Worm (Caenorhabditis elegans) whole organism, young adult: ENCODE data around the gene Y54G2A.32.
A peak's percentile ranks its signal among the peaks of the same experiment; 100 is the strongest.

Source experiments
- B0035.1 ChIP-seq: sonication (generic microtip); optimal IDR thresholded peaks from 2 replicates; lab custom pipeline; 2016; ENCODE audit warnings: missing genetic modification characterization, mild to moderate bottlenecking, missing compliant biosample characterization, missing genotype, missing genetic modification reagents
- B0336.3 ChIP-seq: fragments of 200-800 bp; sonication (Bioruptor generic); IDR thresholded peaks from 2 replicates; pipeline ENCODE4 v1.3.6; 2022; ENCODE audit warnings: missing genetic modification characterization, missing compliant biosample characterization
- C06A6.2 ChIP-seq: fragments of 200-800 bp; sonication (Bioruptor generic); conservative IDR thresholded peaks from 2 replicates; pipeline ENCODE4 v1.3.6; 2022; ENCODE audit warnings: missing genetic modification characterization, missing compliant biosample characterization
- C17E4.6 ChIP-seq: fragments of 200-800 bp; sonication (Bioruptor generic); IDR thresholded peaks from 2 replicates; pipeline ENCODE4 v1.3.6; 2022; ENCODE audit warnings: missing genetic modification reagents, missing genetic modification characterization, missing compliant biosample characterization
- F10E7.11 ChIP-seq: sonication (generic microtip); optimal IDR thresholded peaks from 2 replicates; lab custom pipeline; 2017; ENCODE audit warnings: mild to moderate bottlenecking, missing genetic modification characterization, moderate library complexity, missing compliant biosample characterization
- F22D6.2 ChIP-seq: sonication (generic microtip); optimal IDR thresholded peaks from 2 replicates; lab custom pipeline; 2016; ENCODE audit warnings: mild to moderate bottlenecking, missing genetic modification characterization, missing compliant biosample characterization
- F33H1.4 ChIP-seq: fragments of 200-800 bp; sonication (Bioruptor generic); IDR thresholded peaks from 2 replicates; pipeline ENCODE4 v1.3.6; 2022; ENCODE audit warnings: missing genetic modification reagents, missing genetic modification characterization, missing compliant biosample characterization
- F52B5.7 ChIP-seq: sonication (generic microtip); optimal IDR thresholded peaks from 2 replicates; lab custom pipeline; 2016; ENCODE audit warnings: mild to moderate bottlenecking, missing genetic modification characterization, missing compliant biosample characterization
- T07F8.4 ChIP-seq: sonication (generic microtip); optimal IDR thresholded peaks from 2 replicates; lab custom pipeline; 2016; ENCODE audit warnings: mild to moderate bottlenecking, missing genetic modification characterization, moderate library complexity, missing compliant biosample characterization
- Y95B8A.8 ChIP-seq: fragments of 200-800 bp; sonication (Bioruptor generic); IDR thresholded peaks from 2 replicates; pipeline ENCODE4 v1.3.6; 2022; ENCODE audit warnings: missing genetic modification reagents, missing genetic modification characterization, missing compliant biosample characterization
- ama-1 ChIP-seq, 3 experiments: fragments of 150-350 bp in 1 of 3; sonication (generic microtip) in 2 of 3; optimal IDR thresholded peaks; 2 replicates each; lab custom pipeline; 2014 to 2018; ENCODE audit warnings: missing biosample characterization in 2 of 3, missing genetic modification characterization in 2 of 3, missing genetic modification reagents in 2 of 3
- athp-1 ChIP-seq: sonication (generic microtip); optimal IDR thresholded peaks from 2 replicates; lab custom pipeline; 2017; ENCODE audit warnings: mild to moderate bottlenecking, missing genetic modification characterization, missing compliant biosample characterization
- attf-5 ChIP-seq: fragments of 200-800 bp; sonication (Bioruptor generic); optimal IDR thresholded peaks from 2 replicates; lab custom pipeline; 2018; ENCODE audit warnings: mild to moderate bottlenecking, missing genetic modification characterization, missing compliant biosample characterization
- attf-6 ChIP-seq: fragments of 200-800 bp; sonication (Bioruptor generic); IDR thresholded peaks from 2 replicates; pipeline ENCODE4 v1.3.6; 2022; ENCODE audit warnings: missing genetic modification reagents, missing genetic modification characterization, missing compliant biosample characterization
- ccch-3 ChIP-seq: fragments of 200-800 bp; sonication (Bioruptor generic); optimal IDR thresholded peaks from 2 replicates; lab custom pipeline; 2018; ENCODE audit warnings: mild to moderate bottlenecking, missing genetic modification characterization, missing compliant biosample characterization
- cebp-1 ChIP-seq, 2 experiments: fragments of 200-800 bp in 1 of 2; sonication (Bioruptor generic) in 1 of 2; sonication (generic microtip) in 1 of 2; IDR thresholded peaks in 1 of 2; optimal IDR thresholded peaks in 1 of 2; 2 replicates each; pipeline versions ENCODE4 v1.3.6 to Lab custom; 2017 to 2022; ENCODE audit warnings: missing compliant biosample characterization in 2 of 2, missing genetic modification characterization in 2 of 2, mild to moderate bottlenecking in 1 of 2, missing genetic modification reagents in 1 of 2, moderate library complexity in 1 of 2
- ceh-40 ChIP-seq: fragments of 200-800 bp; sonication (Bioruptor generic); IDR thresholded peaks from 2 replicates; pipeline ENCODE4 v1.3.6; 2022; ENCODE audit warnings: missing genetic modification characterization, missing compliant biosample characterization
- ceh-91 ChIP-seq: fragments of 200-800 bp; sonication (Bioruptor generic); IDR thresholded peaks from 2 replicates; pipeline ENCODE4 v1.3.6; 2022; ENCODE audit warnings: missing genetic modification reagents, missing genetic modification characterization, missing compliant biosample characterization
- chd-7 ChIP-seq: sonication (generic microtip); optimal IDR thresholded peaks from 2 replicates; lab custom pipeline; 2016; ENCODE audit warnings: mild to moderate bottlenecking, missing genetic modification characterization, moderate library complexity, missing compliant biosample characterization
- dox-1 ChIP-seq: fragments of 200-800 bp; sonication (Bioruptor generic); IDR thresholded peaks from 2 replicates; pipeline ENCODE4 v1.3.6; 2022; ENCODE audit warnings: missing genetic modification reagents, missing genetic modification characterization, missing compliant biosample characterization
- dpff-1 ChIP-seq: sonication (generic microtip); optimal IDR thresholded peaks from 2 replicates; lab custom pipeline; 2017; ENCODE audit warnings: mild to moderate bottlenecking, missing genetic modification characterization, missing compliant biosample characterization
- egl-18 ChIP-seq: fragments of 200-800 bp; sonication (Bioruptor generic); IDR thresholded peaks from 2 replicates; pipeline ENCODE4 v1.3.6; 2022; ENCODE audit warnings: missing genetic modification reagents, missing genetic modification characterization, missing compliant biosample characterization
- ekl-4 ChIP-seq: fragments of 200-800 bp; sonication (Bioruptor generic); IDR thresholded peaks from 2 replicates; pipeline ENCODE4 v1.3.6; 2022; ENCODE audit warnings: missing genetic modification reagents, missing genetic modification characterization, missing compliant biosample characterization
- fkh-3 ChIP-seq: sonication (generic microtip); optimal IDR thresholded peaks from 2 replicates; lab custom pipeline; 2016; ENCODE audit warnings: mild to moderate bottlenecking, missing genetic modification characterization, missing compliant biosample characterization
- gei-17 ChIP-seq: fragments of 200-800 bp; sonication (Bioruptor generic); optimal IDR thresholded peaks from 2 replicates; lab custom pipeline; 2018; ENCODE audit warnings: mild to moderate bottlenecking, missing genetic modification characterization, missing compliant biosample characterization
- hlh-26 ChIP-seq: fragments of 200-800 bp; sonication (Bioruptor generic); conservative IDR thresholded peaks from 2 replicates; pipeline ENCODE4 v1.3.6; 2022; ENCODE audit warnings: missing genetic modification reagents, missing genetic modification characterization, missing compliant biosample characterization
- hmg-1.2 ChIP-seq: fragments of 200-800 bp; sonication (Bioruptor generic); IDR thresholded peaks from 2 replicates; pipeline ENCODE4 v1.3.6; 2022; ENCODE audit warnings: missing genetic modification reagents, missing genetic modification characterization, missing compliant biosample characterization
- lag-1 ChIP-seq: fragments of 200-800 bp; sonication (Bioruptor generic); IDR thresholded peaks from 2 replicates; pipeline ENCODE4 v1.3.6; 2022; ENCODE audit warnings: missing genetic modification reagents, missing genetic modification characterization, missing compliant biosample characterization
- let-607 ChIP-seq, 2 experiments: fragments of 200-800 bp in 1 of 2; sonication (Bioruptor generic) in 1 of 2; sonication (generic microtip) in 1 of 2; optimal IDR thresholded peaks; 2 replicates each; lab custom pipeline; 2016 to 2018; ENCODE audit warnings: mild to moderate bottlenecking in 2 of 2, missing compliant biosample characterization in 2 of 2, missing genetic modification characterization in 2 of 2, moderate library complexity in 2 of 2, missing genotype in 1 of 2
- lin-54 ChIP-seq: fragments of 200-800 bp; sonication (Bioruptor generic); optimal IDR thresholded peaks from 2 replicates; lab custom pipeline; 2018; ENCODE audit warnings: mild to moderate bottlenecking, missing genetic modification characterization, missing compliant biosample characterization
- lir-1 ChIP-seq: fragments of 200-800 bp; sonication (Bioruptor generic); conservative IDR thresholded peaks from 2 replicates; pipeline ENCODE4 v1.3.6; 2022; ENCODE audit warnings: missing genetic modification reagents, missing genetic modification characterization, missing compliant biosample characterization
- mcd-1 ChIP-seq: fragments of 200-800 bp; sonication (Bioruptor generic); IDR thresholded peaks from 2 replicates; pipeline ENCODE4 v1.3.6; 2022; ENCODE audit warnings: missing genetic modification reagents, missing genetic modification characterization, missing compliant biosample characterization
- nfya-2 ChIP-seq: fragments of 200-800 bp; sonication (Bioruptor generic); IDR thresholded peaks from 2 replicates; pipeline ENCODE4 v1.3.6; 2022; ENCODE audit warnings: missing genetic modification reagents, missing genetic modification characterization, missing compliant biosample characterization
- nfyb-1 ChIP-seq: fragments of 200-800 bp; sonication (Bioruptor generic); IDR thresholded peaks from 2 replicates; pipeline ENCODE4 v1.3.6; 2022; ENCODE audit warnings: missing genetic modification reagents, missing genetic modification characterization, missing compliant biosample characterization
- nhr-120 ChIP-seq: fragments of 200-800 bp; sonication (Bioruptor generic); IDR thresholded peaks from 2 replicates; pipeline ENCODE4 v1.3.6; 2022; ENCODE audit warnings: missing genetic modification characterization, missing compliant biosample characterization
- nhr-80 ChIP-seq: sonication (generic microtip); optimal IDR thresholded peaks from 2 replicates; lab custom pipeline; 2016; ENCODE audit warnings: missing genetic modification characterization, missing compliant biosample characterization
- rcor-1 ChIP-seq: fragments of 200-800 bp; sonication (Bioruptor generic); IDR thresholded peaks from 2 replicates; pipeline ENCODE4 v1.3.6; 2022; ENCODE audit warnings: missing genetic modification reagents, missing genetic modification characterization, missing compliant biosample characterization
- rpc-1 ChIP-seq, 2 experiments: fragments of 150-350 bp in 1 of 2; sonication (generic microtip) in 1 of 2; optimal IDR thresholded peaks; 2 replicates each; lab custom pipeline; 2014 to 2018; ENCODE audit warnings: missing biosample characterization in 1 of 2, missing genetic modification characterization in 1 of 2, missing genetic modification reagents in 1 of 2, missing genotype in 1 of 2
- sdz-38 ChIP-seq: sonication (generic microtip); optimal IDR thresholded peaks from 2 replicates; lab custom pipeline; 2016; ENCODE audit warnings: missing genotype, missing genetic modification characterization, missing compliant biosample characterization
- snpc-4 ChIP-seq, 5 experiments: fragments of 150-350 bp in 1 of 5; sonication (generic microtip) in 4 of 5; optimal IDR thresholded peaks; 2 replicates each; lab custom pipeline; 2014 to 2018; ENCODE audit warnings: missing genetic modification characterization in 5 of 5, missing biosample characterization in 3 of 5, antibody characterized with exemption in 2 of 5, mild to moderate bottlenecking in 2 of 5, missing compliant biosample characterization in 2 of 5, missing genotype in 2 of 5, moderate library complexity in 2 of 5, missing genetic modification reagents in 1 of 5
- sptf-2 ChIP-seq: fragments of 200-800 bp; sonication (Bioruptor generic); optimal IDR thresholded peaks from 2 replicates; lab custom pipeline; 2018; ENCODE audit warnings: mild to moderate bottlenecking, missing genetic modification characterization, missing compliant biosample characterization
- tbx-9 ChIP-seq: sonication (generic microtip); optimal IDR thresholded peaks from 2 replicates; lab custom pipeline; 2016; ENCODE audit warnings: borderline replicate concordance, missing genetic modification characterization, inconsistent platforms, missing compliant biosample characterization
- tlf-1 ChIP-seq: fragments of 200-800 bp; sonication (Bioruptor generic); optimal IDR thresholded peaks from 2 replicates; lab custom pipeline; 2018; ENCODE audit warnings: mild to moderate bottlenecking, missing genetic modification characterization, missing compliant biosample characterization
- ztf-18 ChIP-seq: sonication (generic microtip); optimal IDR thresholded peaks from 2 replicates; lab custom pipeline; 2016; ENCODE audit warnings: missing genotype, mild to moderate bottlenecking, missing genetic modification characterization, missing compliant biosample characterization
- ztf-22 ChIP-seq: fragments of 200-800 bp; sonication (Bioruptor generic); optimal IDR thresholded peaks from 2 replicates; lab custom pipeline; 2018; ENCODE audit warnings: mild to moderate bottlenecking, missing genetic modification characterization, moderate library complexity, missing compliant biosample characterization
- ztf-25 ChIP-seq: fragments of 200-800 bp; sonication (Bioruptor generic); IDR thresholded peaks from 2 replicates; pipeline ENCODE4 v1.3.6; 2022; ENCODE audit warnings: missing genetic modification reagents, missing genetic modification characterization, missing compliant biosample characterization
- ztf-26 ChIP-seq: sonication (generic microtip); optimal IDR thresholded peaks from 2 replicates; lab custom pipeline; 2017; ENCODE audit warnings: missing genetic modification characterization, missing compliant biosample characterization

Gene Y54G2A.32

ce11 chrIV:2802193-2802592 is 1.6 kb upstream of the Y54G2A.32 start (continued):
- TF ChIP-seq lin-54 (GFP tag; lab: Kevin White, UChicago) (peak; percentile 53), snpc-4 (GFP tag; optimal IDR thresholded peaks at IDR 0.05; lab: Kevin White, UChicago) (peak; percentile 41), snpc-4 (tag; optimal IDR thresholded peaks at IDR 0.05; lab: Kevin White, UChicago) (peak in 1 of 4 experiments; percentile 39), let-607 (tag; optimal IDR thresholded peaks at IDR 0.05; lab: Kevin White, UChicago) (no peak), hmg-1.2 (GFP tag; lab: Robert Waterston, UW) (peak; percentile 72), rpc-1 (optimal IDR thresholded peaks at IDR 0.05; lab: Kevin White, UChicago) (peak; percentile 66), rpc-1 (tag; optimal IDR thresholded peaks at IDR 0.05; lab: Kevin White, UChicago) (peak; percentile 85), egl-18 (GFP tag; lab: Robert Waterston, UW) (no peak), cebp-1 (GFP tag; IDR thresholded peaks at IDR 0.05; lab: Robert Waterston, UW) (no peak), cebp-1 (tag; optimal IDR thresholded peaks at IDR 0.05; lab: Kevin White, UChicago) (peak; percentile 16), dox-1 (peak; percentile 59; the same call in 1 of the 2 replicates), ztf-25 (GFP tag; lab: Robert Waterston, UW) (peak; percentile 87), dpff-1 (tag; lab: Kevin White, UChicago) (no peak), sptf-2 (GFP tag; lab: Kevin White, UChicago) (no peak), B0035.1 (tag; lab: Kevin White, UChicago) (no peak), tbx-9 (tag; lab: Kevin White, UChicago) (no peak), F10E7.11 (tag; lab: Kevin White, UChicago) (no peak), ztf-18 (tag; lab: Kevin White, UChicago) (peak; percentile 61), tlf-1 (GFP tag; lab: Kevin White, UChicago) (no peak), gei-17 (GFP tag; lab: Kevin White, UChicago) (no peak), attf-5 (GFP tag; lab: Kevin White, UChicago) (peak; percentile 21), ztf-26 (tag; lab: Kevin White, UChicago) (no peak), F22D6.2 (no peak), ztf-22 (GFP tag; lab: Kevin White, UChicago) (no peak), ama-1 (optimal IDR thresholded peaks at IDR 0.05; lab: Kevin White, UChicago) (no peak), ama-1 (GFP tag; optimal IDR thresholded peaks at IDR 0.05; lab: Kevin White, UChicago) (no peak), ccch-3 (GFP tag; lab: Kevin White, UChicago) (no peak), athp-1 (tag; lab: Kevin White, UChicago) (peak; percentile 37), F52B5.7 (peak; percentile 62), mcd-1 (GFP tag; lab: Robert Waterston, UW) (0 out of 2 replicates have a peak, but pooled peaks have one; percentile 41), nhr-80 (tag; lab: Kevin White, UChicago) (peak; percentile 1), fkh-3 (no peak), C17E4.6 (GFP tag; lab: Robert Waterston, UW) (no peak), B0336.3 (GFP tag; lab: Robert Waterston, UW) (no peak), rcor-1 (GFP tag; lab: Robert Waterston, UW) (no peak), T07F8.4 (tag; lab: Kevin White, UChicago) (peak; percentile 40), hlh-26 (GFP tag; lab: Robert Waterston, UW) (no peak), ceh-40 (no peak), ceh-91 (GFP tag; lab: Robert Waterston, UW) (no peak), sdz-38 (no peak), lir-1 (peak; percentile 29; the same call in 1 of the 2 replicates), nhr-120 (GFP tag; lab: Robert Waterston, UW) (no peak), ekl-4 (no peak), Y95B8A.8 (GFP tag; lab: Robert Waterston, UW) (no peak), chd-7 (tag; lab: Kevin White, UChicago) (peak; percentile 22), nfya-2 (GFP tag; lab: Robert Waterston, UW) (no peak), C06A6.2 (GFP tag; lab: Robert Waterston, UW) (no peak), F33H1.4 (GFP tag; lab: Robert Waterston, UW) (no peak), lag-1 (GFP tag; lab: Robert Waterston, UW) (no peak), nfyb-1 (GFP tag; lab: Robert Waterston, UW) (no peak), attf-6 (GFP tag; lab: Robert Waterston, UW) (peak; percentile 52; the same call in 1 of the 2 replicates)
